Fruit fly (Drosophila melanogaster) whole organism, pupa: ENCODE data around the gene Ktch.

ENCODE experiments used
- CG10348 ChIP-seq: fragments of 200-800 bp; sonication (Bioruptor generic); IDR thresholded peaks from 2 replicates; pipeline ENCODE4 v1.3.6; 2022; ENCODE audit warnings: missing biosample characterization, missing genetic modification characterization
- CG12605 ChIP-seq: fragments of 200-800 bp; sonication (Bioruptor generic); IDR thresholded peaks from 2 replicates; pipeline ENCODE4 v1.3.6; 2022; ENCODE audit warnings: missing biosample characterization, missing genetic modification characterization
- CG13204 ChIP-seq: fragments of 200-800 bp; sonication (Bioruptor generic); optimal IDR thresholded peaks from 2 replicates; lab custom pipeline; 2018; ENCODE audit warnings: missing biosample characterization, mild to moderate bottlenecking, missing genetic modification characterization, moderate library complexity
- CG15710 ChIP-seq: fragments of 200-800 bp; sonication (Bioruptor generic); optimal IDR thresholded peaks from 2 replicates; lab custom pipeline; 2018; ENCODE audit warnings: missing biosample characterization, mild to moderate bottlenecking, missing genetic modification characterization, moderate library complexity
- CG32121 ChIP-seq: fragments of 200-800 bp; sonication (Bioruptor generic); IDR thresholded peaks from 2 replicates; pipeline ENCODE4 v1.3.6; 2022; ENCODE audit warnings: missing biosample characterization, missing genetic modification characterization
- CG34367 ChIP-seq: fragments of 200-800 bp; sonication (Bioruptor generic); optimal IDR thresholded peaks from 2 replicates; lab custom pipeline; 2018; ENCODE audit warnings: missing biosample characterization, mild to moderate bottlenecking, missing genetic modification characterization
- CG8159 ChIP-seq: fragments of 200-800 bp; sonication (Bioruptor generic); optimal IDR thresholded peaks from 3 replicates; lab custom pipeline; 2018; ENCODE audit warnings: missing biosample characterization, mild to moderate bottlenecking, missing genetic modification characterization, moderate library complexity
- CG8301 ChIP-seq: fragments of 200-800 bp; sonication (Bioruptor generic); optimal IDR thresholded peaks from 2 replicates; lab custom pipeline; 2018; ENCODE audit warnings: missing biosample characterization, mild to moderate bottlenecking, missing genetic modification characterization
- CG9948 ChIP-seq: fragments of 200-800 bp; sonication (Bioruptor generic); optimal IDR thresholded peaks from 2 replicates; lab custom pipeline; 2018; ENCODE audit warnings: missing biosample characterization, mild to moderate bottlenecking, missing genetic modification characterization, moderate library complexity
- rn ChIP-seq: fragments of 200-800 bp; sonication (Bioruptor generic); IDR thresholded peaks from 2 replicates; pipeline ENCODE4 v1.3.6; 2022; ENCODE audit warnings: missing biosample characterization, missing genetic modification characterization

DNA sequence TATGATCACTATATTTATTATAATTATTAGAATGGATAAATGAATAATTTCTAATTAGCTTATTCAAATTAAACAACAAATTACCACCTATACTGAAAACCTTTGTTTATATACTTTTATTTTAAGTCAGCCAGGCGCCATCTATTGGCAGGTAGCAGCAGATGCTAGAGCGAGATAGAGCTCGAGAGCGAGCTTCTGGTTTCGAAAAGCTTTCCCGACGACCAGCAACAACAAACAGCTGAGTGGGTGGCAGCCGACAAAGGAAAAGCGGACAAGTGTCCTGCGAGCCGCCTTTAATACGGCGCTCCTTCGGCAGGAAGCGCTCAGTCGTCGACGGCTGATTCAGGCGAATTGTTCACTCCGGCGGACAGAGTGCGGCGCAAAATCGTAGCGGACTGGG lies 3.6 kb upstream of the Ktch start, which contains the start of gene Gycbeta100B:
- peak; percentile 3 for TF ChIP-seq CG34367
- no peak for TF ChIP-seq CG10348 (GFP tag; lab: Robert Waterston, UW)
- no peak for TF ChIP-seq CG12605
- TF ChIP-seq CG8301 (tag; lab: Kevin White, UChicago), result no peak
- TF ChIP-seq rn (GFP tag; lab: Robert Waterston, UW), result no peak
- TF ChIP-seq CG8159 (tag; lab: Kevin White, UChicago), result peak; percentile 27
- TF ChIP-seq CG32121 (GFP tag; lab: Robert Waterston, UW), result no peak
- TF ChIP-seq CG15710 (tag; lab: Kevin White, UChicago), result no peak
- TF ChIP-seq CG13204 (GFP tag; lab: Kevin White, UChicago), result peak; percentile 8
- no peak for TF ChIP-seq CG9948 (tag; lab: Kevin White, UChicago)
